Fruit fly (Drosophila melanogaster) Kc167 (cell line): Measurements from ENCODE around the gene CG46511.
"Not testable (repeated sequence)": the region's sequence is repeated elsewhere in the genome, so short reads cannot be mapped to it uniquely, and the experiment has no call there.

ENCODE experiments used
- Sin3A ChIP-seq: fragments of >200 bp; optimal IDR thresholded peaks from 2 replicates; lab custom pipeline; 2018; ENCODE audit warnings: missing external identifiers
- h ChIP-seq: fragments of >200 bp; optimal IDR thresholded peaks from 3 replicates; lab custom pipeline; 2018; ENCODE audit warnings: missing external identifiers
- insv ChIP-seq: fragments of >200 bp; optimal IDR thresholded peaks from 3 replicates; lab custom pipeline; 2018; ENCODE audit warnings: missing external identifiers

DNA sequence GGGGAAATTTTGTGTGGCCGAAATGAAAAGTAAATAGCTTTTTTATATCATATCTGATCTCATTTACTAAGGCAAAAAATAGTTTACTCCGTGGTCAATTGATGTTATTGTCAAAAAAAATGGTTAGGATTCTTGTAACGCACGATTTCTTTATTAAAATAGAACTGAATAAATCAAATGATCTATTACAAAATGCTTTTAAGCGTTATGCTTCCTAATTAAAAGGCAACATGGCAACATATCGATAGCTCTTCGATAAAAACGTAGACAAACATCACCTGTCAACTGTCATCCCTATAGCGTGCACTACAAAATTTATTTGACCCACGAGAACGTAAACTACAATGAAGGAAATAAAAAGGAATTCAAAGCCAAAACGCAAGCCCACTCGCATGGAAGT is 5.1 kb upstream of the CG46511 start, which contains the start of gene CG46510:
- not testable (repeated sequence) for TF ChIP-seq insv, Sin3A, h (lab: Kevin White, UChicago)
